Worm (Caenorhabditis elegans) whole organism, mixed stage, embryonic: ENCODE measurements around the gene mab-10.

Experiments
- M03D4.4 ChIP-seq: sonication (generic microtip); optimal IDR thresholded peaks from 2 replicates; lab custom pipeline; 2017; ENCODE audit warnings: mild to moderate bottlenecking, missing genetic modification characterization, missing compliant biosample characterization
- bed-3 ChIP-seq: fragments of 200-800 bp; sonication (Bioruptor generic); optimal IDR thresholded peaks from 3 replicates; lab custom pipeline; 2018; ENCODE audit warnings: mild to moderate bottlenecking, missing genetic modification characterization, moderate library complexity, missing compliant biosample characterization
- blmp-1 ChIP-seq: fragments of 150-350 bp; optimal IDR thresholded peaks from 2 replicates; lab custom pipeline; 2014; ENCODE audit warnings: missing biosample characterization, missing genetic modification characterization
- ceh-39 ChIP-seq: fragments of 150-350 bp; optimal IDR thresholded peaks from 2 replicates; lab custom pipeline; 2014; ENCODE audit warnings: missing biosample characterization, missing genetic modification characterization
- ceh-43 ChIP-seq: fragments of 200-800 bp; sonication (Bioruptor generic); optimal IDR thresholded peaks from 2 replicates; lab custom pipeline; 2018; ENCODE audit warnings: mild to moderate bottlenecking, missing genetic modification characterization, moderate library complexity, missing compliant biosample characterization
- ceh-83 ChIP-seq: fragments of 200-800 bp; sonication (Bioruptor generic); optimal IDR thresholded peaks from 2 replicates; lab custom pipeline; 2018; ENCODE audit warnings: mild to moderate bottlenecking, missing genetic modification characterization, missing compliant biosample characterization
- ces-1 ChIP-seq: fragments of 150-350 bp; optimal IDR thresholded peaks from 2 replicates; lab custom pipeline; 2014; ENCODE audit warnings: missing biosample characterization, missing genetic modification reagents, missing genetic modification characterization
- drap-1 ChIP-seq: fragments of 200-800 bp; sonication (Bioruptor generic); optimal IDR thresholded peaks from 3 replicates; lab custom pipeline; 2018; ENCODE audit warnings: mild to moderate bottlenecking, missing genetic modification characterization, missing compliant biosample characterization
- elt-1 ChIP-seq: sonication (generic microtip); optimal IDR thresholded peaks from 2 replicates; lab custom pipeline; 2017; ENCODE audit warnings: missing genetic modification characterization, mild to moderate bottlenecking, missing compliant biosample characterization, antibody characterized with exemption, moderate library complexity, borderline replicate concordance; ENCODE audit not compliant: insufficient read depth
- elt-3 ChIP-seq: fragments of 150-350 bp; optimal IDR thresholded peaks from 2 replicates; lab custom pipeline; 2014; ENCODE audit warnings: missing biosample characterization, missing genetic modification characterization
- flh-1 ChIP-seq: fragments of 200-800 bp; sonication (Bioruptor generic); optimal IDR thresholded peaks from 2 replicates; lab custom pipeline; 2018; ENCODE audit warnings: mild to moderate bottlenecking, missing genetic modification characterization, moderate library complexity, missing compliant biosample characterization
- ham-2 ChIP-seq: fragments of 200-800 bp; sonication (Bioruptor generic); optimal IDR thresholded peaks from 2 replicates; lab custom pipeline; 2018; ENCODE audit warnings: mild to moderate bottlenecking, missing genetic modification characterization, missing compliant biosample characterization
- hlh-1 ChIP-seq: fragments of 150-350 bp; optimal IDR thresholded peaks from 2 replicates; lab custom pipeline; 2014; ENCODE audit warnings: missing biosample characterization, missing genetic modification reagents, missing genetic modification characterization
- lin-13 ChIP-seq: fragments of 150-350 bp; optimal IDR thresholded peaks from 2 replicates; lab custom pipeline; 2014; ENCODE audit warnings: missing biosample characterization, missing genetic modification characterization
- lin-32 ChIP-seq: fragments of 200-800 bp; sonication (Bioruptor generic); optimal IDR thresholded peaks from 2 replicates; lab custom pipeline; 2018; ENCODE audit warnings: mild to moderate bottlenecking, missing genetic modification characterization, missing compliant biosample characterization
- mab-5 ChIP-seq: fragments of 150-350 bp; optimal IDR thresholded peaks from 2 replicates; lab custom pipeline; 2014; ENCODE audit warnings: missing biosample characterization, missing genetic modification characterization
- mep-1 ChIP-seq: fragments of 150-350 bp; optimal IDR thresholded peaks from 2 replicates; lab custom pipeline; 2017; ENCODE audit warnings: missing biosample characterization, missing genetic modification reagents, missing genetic modification characterization, inconsistent platforms
- nhr-12 ChIP-seq: fragments of 150-350 bp; optimal IDR thresholded peaks from 2 replicates; lab custom pipeline; 2014; ENCODE audit warnings: missing biosample characterization, missing genetic modification characterization
- nhr-2 ChIP-seq: fragments of 150-350 bp; optimal IDR thresholded peaks from 2 replicates; lab custom pipeline; 2014; ENCODE audit warnings: missing biosample characterization, missing genetic modification characterization
- nhr-237 ChIP-seq: fragments of 150-350 bp; optimal IDR thresholded peaks from 2 replicates; lab custom pipeline; 2014; ENCODE audit warnings: missing biosample characterization, missing genetic modification characterization
- nhr-76 ChIP-seq: sonication (generic microtip); optimal IDR thresholded peaks from 2 replicates; lab custom pipeline; 2017; ENCODE audit warnings: missing biosample characterization, missing genetic modification characterization
- pha-4 ChIP-seq: fragments of 150-350 bp; optimal IDR thresholded peaks from 2 replicates; lab custom pipeline; 2018; ENCODE audit warnings: missing biosample characterization, missing genetic modification reagents, missing genetic modification characterization
- sem-2 ChIP-seq: fragments of 200-800 bp; sonication (Bioruptor generic); optimal IDR thresholded peaks from 2 replicates; lab custom pipeline; 2018; ENCODE audit warnings: mild to moderate bottlenecking, missing genetic modification characterization, missing compliant biosample characterization
- snpc-4 ChIP-seq: fragments of 150-350 bp; optimal IDR thresholded peaks from 2 replicates; lab custom pipeline; 2014; ENCODE audit warnings: missing biosample characterization, missing genetic modification characterization
- sptf-1 ChIP-seq: sonication (generic microtip); optimal IDR thresholded peaks from 2 replicates; lab custom pipeline; 2017; ENCODE audit warnings: mild to moderate bottlenecking, missing genetic modification characterization, moderate library complexity, missing compliant biosample characterization
- tbx-8 ChIP-seq: fragments of 200-800 bp; sonication (Bioruptor generic); optimal IDR thresholded peaks from 2 replicates; lab custom pipeline; 2018; ENCODE audit warnings: mild to moderate bottlenecking, missing genetic modification characterization, moderate library complexity, missing compliant biosample characterization
- unc-120 ChIP-seq: sonication (generic microtip); optimal IDR thresholded peaks from 2 replicates; lab custom pipeline; 2017; ENCODE audit warnings: missing genetic modification characterization, missing compliant biosample characterization; ENCODE audit not compliant: poor library complexity, severe bottlenecking
- unc-39 ChIP-seq: fragments of 150-350 bp; optimal IDR thresholded peaks from 2 replicates; lab custom pipeline; 2014; ENCODE audit warnings: missing biosample characterization, missing genetic modification characterization
- unc-62 ChIP-seq: fragments of 150-350 bp; optimal IDR thresholded peaks from 2 replicates; lab custom pipeline; 2014; ENCODE audit warnings: missing biosample characterization, missing genetic modification reagents, missing genetic modification characterization
- zip-8 ChIP-seq: fragments of 150-350 bp; optimal IDR thresholded peaks from 2 replicates; lab custom pipeline; 2014; ENCODE audit warnings: missing biosample characterization, missing genetic modification characterization
- ztf-11 ChIP-seq: fragments of 150-350 bp; optimal IDR thresholded peaks from 2 replicates; lab custom pipeline; 2014; ENCODE audit warnings: missing biosample characterization, missing genetic modification characterization

Gene mab-10

ce11 chrII:10555484-10556075, 27.7 kb downstream of the mab-10 start:
- peak; percentile 80 for TF ChIP-seq unc-62 (GFP tag; lab: Kevin White, UChicago)
- TF ChIP-seq sem-2 (GFP tag; lab: Kevin White, UChicago) = no peak
- no peak for TF ChIP-seq ceh-43 (GFP tag; lab: Kevin White, UChicago)
- TF ChIP-seq sptf-1 (tag; lab: Kevin White, UChicago) = peak; percentile 20
- TF ChIP-seq M03D4.4 = no peak
- TF ChIP-seq flh-1 (GFP tag; lab: Kevin White, UChicago) = no peak
- no peak for TF ChIP-seq elt-1
- no peak for TF ChIP-seq bed-3 (GFP tag; lab: Kevin White, UChicago)
- TF ChIP-seq ceh-83 = no peak
- peak; percentile 70 for TF ChIP-seq unc-120
- TF ChIP-seq hlh-1 (tag; lab: Kevin White, UChicago) = peak; percentile 37
- no peak for TF ChIP-seq mep-1 (tag; lab: Kevin White, UChicago)
- no peak for TF ChIP-seq ham-2 (GFP tag; lab: Kevin White, UChicago)
- no peak for TF ChIP-seq zip-8 (tag; lab: Kevin White, UChicago)
- no peak for TF ChIP-seq nhr-2 (tag; lab: Kevin White, UChicago)
- no peak for TF ChIP-seq lin-32 (GFP tag; lab: Kevin White, UChicago)

ce11 chrII:10556550-10557205, 28.8 kb downstream of the mab-10 start:
- TF ChIP-seq drap-1 (GFP tag; lab: Kevin White, UChicago) (no peak), tbx-8 (GFP tag; lab: Kevin White, UChicago) (no peak), ztf-11 (tag; lab: Kevin White, UChicago) (no peak), ceh-39 (tag; lab: Kevin White, UChicago) (no peak), nhr-2 (tag; lab: Kevin White, UChicago) (no peak), lin-13 (tag; lab: Kevin White, UChicago) (no peak), mep-1 (tag; lab: Kevin White, UChicago) (no peak), elt-1 (no peak), unc-120 (no peak), mab-5 (tag; lab: Kevin White, UChicago) (no peak), ceh-43 (GFP tag; lab: Kevin White, UChicago) (no peak), blmp-1 (tag; lab: Kevin White, UChicago) (no peak), flh-1 (GFP tag; lab: Kevin White, UChicago) (no peak)

- TF ChIP-seq nhr-12 (tag; lab: Kevin White, UChicago) = no peak
- TF ChIP-seq unc-39 (tag; lab: Kevin White, UChicago) = no peak
- TF ChIP-seq ces-1 (GFP tag; lab: Kevin White, UChicago) = no peak
- no peak for TF ChIP-seq pha-4 (tag; lab: Kevin White, UChicago)
- TF ChIP-seq bed-3 (GFP tag; lab: Kevin White, UChicago) = no peak
Observed at ce11 chrII:10557206-10557574, 29.3 kb downstream of the mab-10 start.

ce11 chrII:10558345-10558744, 30.5 kb downstream of the mab-10 start:
- TF ChIP-seq nhr-76 (tag; lab: Kevin White, UChicago) = no peak
- peak; percentile 13 for TF ChIP-seq unc-62 (GFP tag; lab: Kevin White, UChicago)
- peak; percentile 85 for TF ChIP-seq hlh-1 (tag; lab: Kevin White, UChicago)
- peak; percentile 85 for TF ChIP-seq unc-120

- no peak for TF ChIP-seq snpc-4 (tag; lab: Kevin White, UChicago)
- no peak for TF ChIP-seq hlh-1 (tag; lab: Kevin White, UChicago)
- no peak for TF ChIP-seq unc-39 (tag; lab: Kevin White, UChicago)
- no peak for TF ChIP-seq flh-1 (GFP tag; lab: Kevin White, UChicago)
- TF ChIP-seq drap-1 (GFP tag; lab: Kevin White, UChicago) = no peak
- no peak for TF ChIP-seq nhr-237 (tag; lab: Kevin White, UChicago)
- TF ChIP-seq elt-3 (tag; lab: Kevin White, UChicago) = no peak
- TF ChIP-seq mep-1 (tag; lab: Kevin White, UChicago) = no peak
- no peak for TF ChIP-seq mab-5 (tag; lab: Kevin White, UChicago)
- no peak for TF ChIP-seq tbx-8 (GFP tag; lab: Kevin White, UChicago)
Observed at ce11 chrII:10558962-10559415, 31.1 kb downstream of the mab-10 start.
